Fruit fly (Drosophila melanogaster) whole organism, embryonic: ENCODE data around the gene Nasp.

ENCODE experiments used
- Ada2b ChIP-seq: fragments of 200-800 bp; sonication (Bioruptor generic); IDR thresholded peaks from 2 replicates; pipeline ENCODE4 v1.3.6; 2022; ENCODE audit warnings: missing biosample characterization, missing genetic modification characterization
- Bgb ChIP-seq: fragments of 200-800 bp; sonication (Bioruptor generic); IDR thresholded peaks from 2 replicates; pipeline ENCODE4 v1.3.6; 2022; ENCODE audit warnings: missing biosample characterization, missing genetic modification characterization; ENCODE audit not compliant: partially characterized antibody
- Bteb2 ChIP-seq: fragments of 200-800 bp; sonication (Bioruptor generic); optimal IDR thresholded peaks from 2 replicates; lab custom pipeline; 2016; ENCODE audit warnings: missing biosample characterization, missing genetic modification characterization
- CG10267 ChIP-seq: fragments of 200-800 bp; sonication (Bioruptor generic); optimal IDR thresholded peaks from 2 replicates; lab custom pipeline; 2018; ENCODE audit warnings: missing biosample characterization, mild to moderate bottlenecking, missing genetic modification characterization, moderate library complexity
- CG10366 ChIP-seq: fragments of 200-800 bp; sonication (Bioruptor generic); IDR thresholded peaks from 2 replicates; pipeline ENCODE4 v1.3.6; 2022; ENCODE audit warnings: missing biosample characterization, missing genetic modification characterization
- CG11085 ChIP-seq: fragments of 200-800 bp; sonication (Bioruptor generic); IDR thresholded peaks from 2 replicates; pipeline ENCODE4 v1.3.6; 2022; ENCODE audit warnings: missing biosample characterization, missing genetic modification characterization
- CG12236 ChIP-seq: fragments of 200-800 bp; sonication (Bioruptor generic); optimal IDR thresholded peaks from 2 replicates; lab custom pipeline; 2016; ENCODE audit warnings: missing biosample characterization, missing genetic modification characterization
- CG13624 ChIP-seq: fragments of 200-800 bp; sonication (Bioruptor generic); optimal IDR thresholded peaks from 2 replicates; lab custom pipeline; 2016; ENCODE audit warnings: missing biosample characterization, missing genetic modification characterization
- CG15011 ChIP-seq: fragments of 200-800 bp; sonication (Bioruptor generic); optimal IDR thresholded peaks from 3 replicates; lab custom pipeline; 2018; ENCODE audit warnings: missing biosample characterization, mild to moderate bottlenecking, missing genetic modification characterization
- CG15479 ChIP-seq: fragments of 200-800 bp; sonication (Bioruptor generic); optimal IDR thresholded peaks from 3 replicates; lab custom pipeline; 2019; ENCODE audit warnings: missing biosample characterization, mild to moderate bottlenecking, missing genetic modification characterization, moderate library complexity
- CG15696 ChIP-seq: fragments of 200-800 bp; sonication (Bioruptor generic); optimal IDR thresholded peaks from 2 replicates; lab custom pipeline; 2019; ENCODE audit warnings: missing biosample characterization, mild to moderate bottlenecking, missing genetic modification characterization, moderate library complexity
- CG17186 ChIP-seq: fragments of 200-800 bp; sonication (Bioruptor generic); optimal IDR thresholded peaks from 3 replicates; lab custom pipeline; 2017; ENCODE audit warnings: missing biosample characterization, missing genetic modification reagents, missing genetic modification characterization
- CG17328 ChIP-seq: fragments of 200-800 bp; sonication (Bioruptor generic); IDR thresholded peaks from 2 replicates; pipeline ENCODE4 v1.3.6; 2022; ENCODE audit warnings: missing biosample characterization, missing genetic modification characterization
- CG17361 ChIP-seq: fragments of 200-800 bp; sonication (Bioruptor generic); IDR thresholded peaks from 3 replicates; pipeline ENCODE4 v1.3.6; 2022; ENCODE audit warnings: missing biosample characterization, missing genetic modification characterization
- CG1792 ChIP-seq: fragments of 200-800 bp; sonication (Bioruptor generic); optimal IDR thresholded peaks from 2 replicates; lab custom pipeline; 2016; ENCODE audit warnings: missing biosample characterization, missing genetic modification characterization
- CG18764 ChIP-seq: fragments of 200-800 bp; sonication (Bioruptor generic); optimal IDR thresholded peaks from 3 replicates; lab custom pipeline; 2016; ENCODE audit warnings: missing biosample characterization, missing genetic modification characterization
- CG30403 ChIP-seq: fragments of 200-800 bp; sonication (Bioruptor generic); optimal IDR thresholded peaks from 3 replicates; lab custom pipeline; 2016; ENCODE audit warnings: missing biosample characterization, missing genetic modification characterization
- CG31441 ChIP-seq: fragments of 200-800 bp; sonication (Bioruptor generic); IDR thresholded peaks from 2 replicates; pipeline ENCODE4 v1.3.6; 2022; ENCODE audit warnings: missing biosample characterization, missing genetic modification characterization
- CG32532 ChIP-seq: fragments of 200-800 bp; sonication (Bioruptor generic); IDR thresholded peaks from 2 replicates; pipeline ENCODE4 v1.3.6; 2022; ENCODE audit warnings: missing biosample characterization, missing genetic modification characterization
- CG4404 ChIP-seq: fragments of 200-800 bp; sonication (Bioruptor generic); IDR thresholded peaks from 2 replicates; pipeline ENCODE4 v1.3.6; 2022; ENCODE audit warnings: missing biosample characterization, missing genetic modification characterization
- CG6254 ChIP-seq: fragments of 200-800 bp; sonication (Bioruptor generic); optimal IDR thresholded peaks from 3 replicates; lab custom pipeline; 2017; ENCODE audit warnings: mild to moderate bottlenecking, missing biosample characterization, missing genetic modification reagents, missing genetic modification characterization
- CG6689 ChIP-seq: fragments of 200-800 bp; sonication (Bioruptor generic); IDR thresholded peaks from 2 replicates; pipeline ENCODE4 v1.3.6; 2022; ENCODE audit warnings: missing biosample characterization, missing genetic modification characterization
- CG8281 ChIP-seq: fragments of 200-800 bp; sonication (Bioruptor generic); optimal IDR thresholded peaks from 2 replicates; lab custom pipeline; 2018; ENCODE audit warnings: missing biosample characterization, mild to moderate bottlenecking, missing genetic modification characterization, moderate library complexity
- CG9932 ChIP-seq: fragments of 200-800 bp; sonication (Bioruptor generic); IDR thresholded peaks from 2 replicates; pipeline ENCODE4 v1.3.6; 2022; ENCODE audit warnings: missing biosample characterization, missing genetic modification characterization
- Dek ChIP-seq: fragments of 200-800 bp; sonication (Bioruptor generic); optimal IDR thresholded peaks from 3 replicates; lab custom pipeline; 2019; ENCODE audit warnings: missing biosample characterization, mild to moderate bottlenecking, missing genetic modification characterization, moderate library complexity
- E2f1 ChIP-seq: fragments of 200-800 bp; sonication (Bioruptor generic); IDR thresholded peaks from 2 replicates; pipeline ENCODE4 v1.3.6; 2022; ENCODE audit warnings: missing biosample characterization, missing genetic modification characterization
- E2f2 ChIP-seq: fragments of 200-800 bp; sonication (Bioruptor generic); IDR thresholded peaks from 2 replicates; pipeline ENCODE4 v1.3.6; 2022; ENCODE audit warnings: missing biosample characterization, missing genetic modification characterization
- GATAe ChIP-seq: fragments of 200-800 bp; sonication (Bioruptor generic); conservative IDR thresholded peaks from 2 replicates; pipeline ENCODE4 v1.3.6; 2022; ENCODE audit warnings: missing biosample characterization, missing genetic modification characterization
- Gsc ChIP-seq: fragments of 200-800 bp; sonication (Bioruptor generic); IDR thresholded peaks from 2 replicates; pipeline ENCODE4 v1.3.6; 2022; ENCODE audit warnings: missing biosample characterization, missing genetic modification characterization
- HLH54F ChIP-seq: fragments of 200-800 bp; sonication (Bioruptor generic); optimal IDR thresholded peaks from 3 replicates; lab custom pipeline; 2016; ENCODE audit warnings: missing biosample characterization, missing genetic modification characterization
- HmgD ChIP-seq: fragments of 200-800 bp; sonication (Bioruptor generic); optimal IDR thresholded peaks from 3 replicates; lab custom pipeline; 2016; ENCODE audit warnings: missing biosample characterization, missing genetic modification characterization
- Hmx ChIP-seq: fragments of 200-800 bp; sonication (Bioruptor generic); optimal IDR thresholded peaks from 2 replicates; lab custom pipeline; 2016; ENCODE audit warnings: missing biosample characterization, missing genetic modification characterization
- MBD-R2 ChIP-seq: fragments of 200-800 bp; sonication (Bioruptor generic); IDR thresholded peaks from 2 replicates; pipeline ENCODE4 v1.3.6; 2022; ENCODE audit warnings: missing biosample characterization, missing genetic modification characterization
- Nf-YB ChIP-seq: fragments of 200-800 bp; sonication (Bioruptor generic); optimal IDR thresholded peaks from 3 replicates; lab custom pipeline; 2019; ENCODE audit warnings: missing biosample characterization, mild to moderate bottlenecking, missing genetic modification characterization, moderate library complexity
- Nf-YC ChIP-seq: fragments of 200-800 bp; optimal IDR thresholded peaks from 3 replicates; lab custom pipeline; 2019; ENCODE audit warnings: missing biosample characterization, mild to moderate bottlenecking, missing genetic modification characterization, moderate library complexity
- Opbp ChIP-seq: fragments of 200-800 bp; sonication (Bioruptor generic); IDR thresholded peaks from 3 replicates; pipeline ENCODE4 v1.3.6; 2022; ENCODE audit warnings: missing biosample characterization, missing genetic modification characterization; ENCODE audit not compliant: partially characterized antibody
- Ravus ChIP-seq: fragments of 200-800 bp; sonication (Bioruptor generic); IDR thresholded peaks from 2 replicates; pipeline ENCODE4 v1.3.6; 2022; ENCODE audit warnings: missing biosample characterization, missing genetic modification characterization
- amos ChIP-seq: fragments of 200-800 bp; sonication (Bioruptor generic); IDR thresholded peaks from 2 replicates; pipeline ENCODE4 v1.3.6; 2022; ENCODE audit warnings: missing biosample characterization, missing genetic modification characterization; ENCODE audit not compliant: partially characterized antibody
- crc ChIP-seq: fragments of 200-800 bp; sonication (Bioruptor generic); optimal IDR thresholded peaks from 2 replicates; lab custom pipeline; 2016; ENCODE audit warnings: missing biosample characterization, missing genetic modification characterization
- dmrt11E ChIP-seq: fragments of 200-800 bp; sonication (Bioruptor generic); optimal IDR thresholded peaks from 3 replicates; lab custom pipeline; 2018; ENCODE audit warnings: missing biosample characterization, mild to moderate bottlenecking, missing genetic modification characterization, moderate library complexity
- esg ChIP-seq: fragments of 200-800 bp; sonication (Bioruptor generic); conservative IDR thresholded peaks from 2 replicates; pipeline ENCODE4 v1.3.6; 2022; ENCODE audit warnings: missing biosample characterization, missing genetic modification characterization
- gcm ChIP-seq: fragments of 200-800 bp; sonication (Bioruptor generic); optimal IDR thresholded peaks from 2 replicates; lab custom pipeline; 2019; ENCODE audit warnings: missing biosample characterization, mild to moderate bottlenecking, missing genetic modification characterization, moderate library complexity
- gfzf ChIP-seq: fragments of 200-800 bp; sonication (Bioruptor generic); optimal IDR thresholded peaks from 2 replicates; lab custom pipeline; 2016; ENCODE audit warnings: missing biosample characterization, mild to moderate bottlenecking, missing genetic modification characterization, moderate library complexity
- kni ChIP-seq: fragments of 200-800 bp; sonication (Bioruptor generic); optimal IDR thresholded peaks from 3 replicates; lab custom pipeline; 2017; ENCODE audit warnings: mild to moderate bottlenecking, missing biosample characterization, missing genetic modification reagents, missing genetic modification characterization
- pita ChIP-seq: fragments of 200-800 bp; sonication (Bioruptor generic); optimal IDR thresholded peaks from 2 replicates; lab custom pipeline; 2017; ENCODE audit warnings: missing biosample characterization, mild to moderate bottlenecking, missing genetic modification characterization
- sna ChIP-seq: fragments of 200-800 bp; sonication (Bioruptor generic); IDR thresholded peaks from 2 replicates; pipeline ENCODE4 v1.3.6; 2022; ENCODE audit warnings: missing biosample characterization, missing genetic modification characterization; ENCODE audit not compliant: partially characterized antibody
- tgo ChIP-seq: fragments of 200-800 bp; sonication (Bioruptor generic); IDR thresholded peaks from 3 replicates; pipeline ENCODE4 v1.3.6; 2022; ENCODE audit warnings: missing biosample characterization, missing genetic modification characterization
- twi ChIP-seq: fragments of 200-800 bp; optimal IDR thresholded peaks from 2 replicates; lab custom pipeline; 2019; ENCODE audit warnings: missing biosample characterization, mild to moderate bottlenecking, missing genetic modification characterization, moderate library complexity
- usp ChIP-seq: fragments of >200 bp; optimal IDR thresholded peaks from 2 replicates; lab custom pipeline; 2017; ENCODE audit warnings: missing biosample characterization, missing genetic modification characterization
- vfl ChIP-seq: fragments of 200-800 bp; sonication (Bioruptor generic); optimal IDR thresholded peaks from 2 replicates; lab custom pipeline; 2016; ENCODE audit warnings: missing biosample characterization, missing genetic modification characterization

Gene Nasp

dm6 chr3R:8731597-8732263 lies 15.9 kb upstream of the Nasp start, which contains the start of the genes M1BP and CG8202 (continued):
- TF ChIP-seq Opbp (GFP tag; lab: Robert Waterston, UW) (no peak), Ada2b (peak; percentile 55; the same call in 1 of the 2 replicates), amos (no peak), sna (no peak), CG6689 (GFP tag; lab: Robert Waterston, UW) (peak; percentile 84), esg (GFP tag; lab: Robert Waterston, UW) (peak; percentile 67; the same call in 1 of the 2 replicates), Nf-YB (GFP tag; lab: Kevin White, UChicago) (peak; percentile 85), CG4404 (GFP tag; lab: Robert Waterston, UW) (peak; percentile 74), CG31441 (GFP tag; lab: Robert Waterston, UW) (no peak; the same call in 1 of the 2 replicates), CG17361 (GFP tag; lab: Robert Waterston, UW) (peak; percentile 98), tgo (peak; percentile 83), CG18764 (peak; percentile 79), twi (peak; percentile 89), Dek (no peak), Bgb (GFP tag; lab: Robert Waterston, UW) (no peak), usp (no peak), CG15011 (GFP tag; lab: Kevin White, UChicago) (no peak), CG10267 (peak; percentile 91), CG10366 (GFP tag; lab: Robert Waterston, UW) (peak; percentile 70), CG13624 (GFP tag; lab: Kevin White, UChicago) (peak; percentile 32), Nf-YC (tag; lab: Kevin White, UChicago) (peak; percentile 88), CG11085 (GFP tag; lab: Robert Waterston, UW) (peak; percentile 56; the same call in 1 of the 2 replicates), Gsc (no peak; the same call in 1 of the 2 replicates), gcm (peak; percentile 94), CG17328 (GFP tag; lab: Robert Waterston, UW) (no peak; the same call in 1 of the 2 replicates), dmrt11E (peak; percentile 92), HLH54F (GFP tag; lab: Kevin White, UChicago) (peak; percentile 69), pita (no peak), CG17186 (GFP tag; lab: Kevin White, UChicago) (no peak), CG12236 (GFP tag; lab: Kevin White, UChicago) (no peak), vfl (GFP tag; lab: Kevin White, UChicago) (peak; percentile 0), CG32532 (GFP tag; lab: Robert Waterston, UW) (peak; percentile 85), CG15479 (GFP tag; lab: Kevin White, UChicago) (peak; percentile 34), E2f2 (no peak; the same call in 1 of the 2 replicates), gfzf (GFP tag; lab: Kevin White, UChicago) (no peak), Bteb2 (peak; percentile 41), E2f1 (GFP tag; lab: Robert Waterston, UW) (peak; percentile 73; the same call in 1 of the 2 replicates), GATAe (GFP tag; lab: Robert Waterston, UW) (no peak), Hmx (GFP tag; lab: Kevin White, UChicago) (no peak), CG1792 (peak; percentile 31), MBD-R2 (GFP tag; lab: Robert Waterston, UW) (peak; percentile 74), CG30403 (GFP tag; lab: Kevin White, UChicago) (peak; percentile 90), CG8281 (tag; lab: Kevin White, UChicago) (peak; percentile 82), CG6254 (GFP tag; lab: Kevin White, UChicago) (peak; percentile 75), HmgD (GFP tag; lab: Kevin White, UChicago) (no peak), crc (GFP tag; lab: Kevin White, UChicago) (no peak), CG15696 (tag; lab: Kevin White, UChicago) (peak; percentile 91), CG9932 (peak; percentile 82), kni (no peak), Ravus (no peak; the same call in 1 of the 2 replicates)
